Fruit fly (Drosophila melanogaster) whole organism, prepupa: Measurements from ENCODE around the gene Hmbs.

ENCODE experiments used
- CG3919 ChIP-seq: fragments of 200-800 bp; sonication (Bioruptor generic); optimal IDR thresholded peaks from 3 replicates; lab custom pipeline; 2016; ENCODE audit warnings: missing biosample characterization, missing genetic modification characterization
- Met ChIP-seq: fragments of 200-800 bp; sonication (Bioruptor generic); optimal IDR thresholded peaks from 3 replicates; lab custom pipeline; 2016; ENCODE audit warnings: missing biosample characterization, missing genetic modification characterization
- Sox14 ChIP-seq: fragments of 200-800 bp; sonication (Bioruptor generic); optimal IDR thresholded peaks from 3 replicates; lab custom pipeline; 2016; ENCODE audit warnings: missing biosample characterization, missing genetic modification characterization
- cyc ChIP-seq: fragments of 200-800 bp; sonication (Bioruptor generic); optimal IDR thresholded peaks from 3 replicates; lab custom pipeline; 2016; ENCODE audit warnings: missing biosample characterization, missing genetic modification characterization
- fd59A ChIP-seq: fragments of 200-800 bp; sonication (Bioruptor generic); optimal IDR thresholded peaks from 2 replicates; lab custom pipeline; 2017; ENCODE audit warnings: missing biosample characterization, mild to moderate bottlenecking, missing genetic modification characterization, missing genetic modification reagents

DNA sequence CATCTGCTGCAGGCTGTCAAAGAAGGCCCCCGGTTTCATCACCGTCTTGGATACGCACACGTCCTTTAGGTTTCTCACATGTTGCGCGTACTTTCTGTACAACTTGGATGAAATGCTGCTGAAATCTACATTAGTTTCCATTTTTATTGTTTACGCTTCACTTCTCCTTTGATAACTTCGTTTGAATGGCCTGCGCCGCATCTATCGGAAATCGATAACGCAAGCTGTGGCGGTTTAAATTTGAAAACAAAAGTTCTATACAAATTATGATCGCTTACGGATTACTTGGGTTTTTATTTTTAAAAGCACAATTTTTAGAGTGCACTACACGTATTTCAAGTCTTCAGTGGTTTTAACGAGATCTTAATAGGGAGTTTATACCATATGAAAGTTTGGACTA, 1.7 kb upstream of the Hmbs start, which contains the start of gene msd5:
- TF ChIP-seq Sox14 (no peak), Met (GFP tag; lab: Kevin White, UChicago) (no peak), cyc (no peak), CG3919 (GFP tag; lab: Kevin White, UChicago) (no peak), fd59A (GFP tag; lab: Kevin White, UChicago) (no peak)
